Fruit fly (Drosophila melanogaster) whole organism, embryonic: ENCODE results near the gene CG15764.

Experiments
- Bgb ChIP-seq: fragments of 200-800 bp; sonication (Bioruptor generic); IDR thresholded peaks from 2 replicates; pipeline ENCODE4 v1.3.6; 2022; ENCODE audit warnings: missing biosample characterization, missing genetic modification characterization; ENCODE audit not compliant: partially characterized antibody
- BtbVII ChIP-seq: fragments of 200-800 bp; sonication (Bioruptor generic); optimal IDR thresholded peaks from 3 replicates; lab custom pipeline; 2017; ENCODE audit warnings: missing biosample characterization, mild to moderate bottlenecking, missing genetic modification characterization
- CG12236 ChIP-seq: fragments of 200-800 bp; sonication (Bioruptor generic); optimal IDR thresholded peaks from 2 replicates; lab custom pipeline; 2016; ENCODE audit warnings: missing biosample characterization, missing genetic modification characterization
- CG13775 ChIP-seq: fragments of 200-800 bp; sonication (Bioruptor generic); optimal IDR thresholded peaks from 3 replicates; lab custom pipeline; 2017; ENCODE audit warnings: missing biosample characterization, mild to moderate bottlenecking, missing genetic modification characterization
- CG14014 ChIP-seq: fragments of 200-800 bp; sonication (Bioruptor generic); IDR thresholded peaks from 2 replicates; pipeline ENCODE4 v1.3.6; 2022; ENCODE audit warnings: missing biosample characterization, missing genetic modification characterization
- CG15696 ChIP-seq: fragments of 200-800 bp; sonication (Bioruptor generic); optimal IDR thresholded peaks from 2 replicates; lab custom pipeline; 2019; ENCODE audit warnings: missing biosample characterization, mild to moderate bottlenecking, missing genetic modification characterization, moderate library complexity
- CG16815 ChIP-seq: fragments of 200-800 bp; sonication (Bioruptor generic); optimal IDR thresholded peaks from 3 replicates; lab custom pipeline; 2017; ENCODE audit warnings: missing biosample characterization, mild to moderate bottlenecking, missing genetic modification characterization
- CG18011 ChIP-seq: fragments of 200-800 bp; sonication (Bioruptor generic); optimal IDR thresholded peaks from 2 replicates; lab custom pipeline; 2017; ENCODE audit warnings: missing biosample characterization, missing genetic modification characterization, mild to moderate bottlenecking, moderate library complexity, missing genotype
- CG18476 ChIP-seq: fragments of 200-800 bp; sonication (Bioruptor generic); optimal IDR thresholded peaks from 2 replicates; lab custom pipeline; 2016; ENCODE audit warnings: missing biosample characterization, mild to moderate bottlenecking, missing genetic modification characterization
- CG2199 ChIP-seq: fragments of 200-800 bp; sonication (Bioruptor generic); IDR thresholded peaks from 3 replicates; pipeline ENCODE4 v1.3.6; 2022; ENCODE audit warnings: missing biosample characterization, missing genetic modification characterization
- CG2712 ChIP-seq: fragments of 200-800 bp; optimal IDR thresholded peaks from 3 replicates; lab custom pipeline; 2019; ENCODE audit warnings: missing biosample characterization, mild to moderate bottlenecking, missing genetic modification characterization, moderate library complexity
- CG31365 ChIP-seq: fragments of 200-800 bp; sonication (Bioruptor generic); optimal IDR thresholded peaks from 2 replicates; lab custom pipeline; 2018; ENCODE audit warnings: missing biosample characterization, mild to moderate bottlenecking, missing genetic modification characterization
- CG4360 ChIP-seq: fragments of 200-800 bp; sonication (Bioruptor generic); IDR thresholded peaks from 2 replicates; pipeline ENCODE4 v1.3.6; 2022; ENCODE audit warnings: missing biosample characterization, missing genetic modification characterization
- CG6175 ChIP-seq: fragments of 200-800 bp; sonication (Bioruptor generic); IDR thresholded peaks from 3 replicates; pipeline ENCODE4 v1.3.6; 2022; ENCODE audit warnings: missing biosample characterization, missing genetic modification characterization
- CG6272 ChIP-seq: fragments of 200-800 bp; sonication (Bioruptor generic); IDR thresholded peaks from 2 replicates; pipeline ENCODE4 v1.3.6; 2022; ENCODE audit warnings: missing biosample characterization, missing genetic modification characterization
- CG6689 ChIP-seq: fragments of 200-800 bp; sonication (Bioruptor generic); IDR thresholded peaks from 2 replicates; pipeline ENCODE4 v1.3.6; 2022; ENCODE audit warnings: missing biosample characterization, missing genetic modification characterization
- CG7271 ChIP-seq: fragments of 200-800 bp; sonication (Bioruptor generic); optimal IDR thresholded peaks from 2 replicates; lab custom pipeline; 2018; ENCODE audit warnings: missing biosample characterization, mild to moderate bottlenecking, missing genetic modification characterization, moderate library complexity
- CG7987 ChIP-seq: fragments of 200-800 bp; sonication (Bioruptor generic); optimal IDR thresholded peaks from 2 replicates; lab custom pipeline; 2018; ENCODE audit warnings: missing biosample characterization, mild to moderate bottlenecking, missing genetic modification characterization, moderate library complexity
- CG8388 ChIP-seq: fragments of 200-800 bp; sonication (Bioruptor generic); optimal IDR thresholded peaks from 2 replicates; lab custom pipeline; 2019; ENCODE audit warnings: missing biosample characterization, mild to moderate bottlenecking, missing genetic modification characterization, moderate library complexity
- CG9932 ChIP-seq: fragments of 200-800 bp; sonication (Bioruptor generic); IDR thresholded peaks from 2 replicates; pipeline ENCODE4 v1.3.6; 2022; ENCODE audit warnings: missing biosample characterization, missing genetic modification characterization
- Doc2 ChIP-seq: fragments of 200-800 bp; sonication (Bioruptor generic); IDR thresholded peaks from 2 replicates; pipeline ENCODE4 v1.3.6; 2022; ENCODE audit warnings: missing biosample characterization, missing genetic modification characterization
- Dref ChIP-seq: fragments of 200-800 bp; sonication (Bioruptor generic); IDR thresholded peaks from 2 replicates; pipeline ENCODE4 v1.3.6; 2022; ENCODE audit warnings: missing biosample characterization, missing genetic modification characterization
- Elba2 ChIP-seq: fragments of 200-800 bp; sonication (Bioruptor generic); optimal IDR thresholded peaks from 3 replicates; lab custom pipeline; 2016; ENCODE audit warnings: missing biosample characterization, missing genetic modification characterization
- Ets97D ChIP-seq: fragments of 200-800 bp; sonication (Bioruptor generic); optimal IDR thresholded peaks from 3 replicates; lab custom pipeline; 2016; ENCODE audit warnings: missing biosample characterization, missing genetic modification characterization
- Gsc ChIP-seq: fragments of 200-800 bp; sonication (Bioruptor generic); IDR thresholded peaks from 2 replicates; pipeline ENCODE4 v1.3.6; 2022; ENCODE audit warnings: missing biosample characterization, missing genetic modification characterization
- Hmx ChIP-seq: fragments of 200-800 bp; sonication (Bioruptor generic); optimal IDR thresholded peaks from 2 replicates; lab custom pipeline; 2016; ENCODE audit warnings: missing biosample characterization, missing genetic modification characterization
- Hsf ChIP-seq: fragments of 200-800 bp; sonication (Bioruptor generic); optimal IDR thresholded peaks from 3 replicates; lab custom pipeline; 2016; ENCODE audit warnings: missing biosample characterization, missing genetic modification characterization
- Lim3 ChIP-seq: fragments of 200-800 bp; sonication (Bioruptor generic); IDR thresholded peaks from 2 replicates; pipeline ENCODE4 v1.3.6; 2022; ENCODE audit warnings: missing biosample characterization, missing genetic modification characterization
- Max ChIP-seq: fragments of 200-800 bp; sonication (Bioruptor generic); optimal IDR thresholded peaks from 2 replicates; lab custom pipeline; 2016; ENCODE audit warnings: missing biosample characterization, mild to moderate bottlenecking, missing genetic modification characterization
- Meics ChIP-seq: fragments of 200-800 bp; sonication (Bioruptor generic); optimal IDR thresholded peaks from 2 replicates; lab custom pipeline; 2017; ENCODE audit warnings: missing biosample characterization, mild to moderate bottlenecking, missing genetic modification characterization
- NK7.1 ChIP-seq: fragments of 200-800 bp; sonication (Bioruptor generic); optimal IDR thresholded peaks from 3 replicates; lab custom pipeline; 2016; ENCODE audit warnings: missing biosample characterization, missing genetic modification characterization
- Oaz ChIP-seq: fragments of 200-800 bp; sonication (Bioruptor generic); IDR thresholded peaks from 2 replicates; pipeline ENCODE4 v1.3.6; 2022; ENCODE audit warnings: missing biosample characterization, missing genetic modification characterization
- TFAM ChIP-seq: fragments of 200-800 bp; sonication (Bioruptor generic); optimal IDR thresholded peaks from 2 replicates; lab custom pipeline; 2017; ENCODE audit warnings: missing biosample characterization, missing genetic modification characterization, inconsistent platforms
- Xrp1 ChIP-seq: fragments of 200-800 bp; sonication (Bioruptor generic); IDR thresholded peaks from 2 replicates; pipeline ENCODE4 v1.3.6; 2022; ENCODE audit warnings: missing biosample characterization, missing genetic modification characterization
- aop ChIP-seq: fragments of 200-800 bp; sonication (Bioruptor generic); IDR thresholded peaks from 2 replicates; pipeline ENCODE4 v1.3.6; 2022; ENCODE audit warnings: missing biosample characterization, missing genetic modification characterization
- bcd ChIP-seq: fragments of 200-800 bp; sonication (Bioruptor generic); optimal IDR thresholded peaks from 2 replicates; lab custom pipeline; 2017; ENCODE audit warnings: missing biosample characterization, mild to moderate bottlenecking, missing genetic modification characterization
- cad ChIP-seq: fragments of >200 bp; optimal IDR thresholded peaks from 2 replicates; lab custom pipeline; 2017; ENCODE audit warnings: missing biosample characterization, missing genetic modification characterization
- cg ChIP-seq: fragments of 200-800 bp; sonication (Bioruptor generic); optimal IDR thresholded peaks from 3 replicates; lab custom pipeline; 2019; ENCODE audit warnings: missing biosample characterization, mild to moderate bottlenecking, missing genetic modification characterization, moderate library complexity
- disco-r ChIP-seq: fragments of 200-800 bp; sonication (Bioruptor generic); optimal IDR thresholded peaks from 2 replicates; lab custom pipeline; 2016; ENCODE audit warnings: missing biosample characterization, missing genetic modification characterization
- dm ChIP-seq: fragments of 200-800 bp; sonication (Bioruptor generic); optimal IDR thresholded peaks from 3 replicates; lab custom pipeline; 2016; ENCODE audit warnings: missing biosample characterization, missing genetic modification characterization
- gcm ChIP-seq: fragments of 200-800 bp; sonication (Bioruptor generic); optimal IDR thresholded peaks from 2 replicates; lab custom pipeline; 2019; ENCODE audit warnings: missing biosample characterization, mild to moderate bottlenecking, missing genetic modification characterization, moderate library complexity
- grau ChIP-seq: fragments of 200-800 bp; optimal IDR thresholded peaks from 3 replicates; lab custom pipeline; 2019; ENCODE audit warnings: missing biosample characterization, mild to moderate bottlenecking, missing genetic modification characterization, moderate library complexity
- grn ChIP-seq: fragments of 200-800 bp; sonication (Bioruptor generic); optimal IDR thresholded peaks from 3 replicates; lab custom pipeline; 2017; ENCODE audit warnings: missing biosample characterization, missing genetic modification characterization
- hth ChIP-seq: fragments of >200 bp; optimal IDR thresholded peaks from 2 replicates; lab custom pipeline; 2017; ENCODE audit warnings: inconsistent platforms
- lab ChIP-seq: fragments of 200-800 bp; sonication (Bioruptor generic); optimal IDR thresholded peaks from 3 replicates; lab custom pipeline; 2017; ENCODE audit warnings: missing biosample characterization, missing genetic modification characterization, mild to moderate bottlenecking, moderate library complexity, missing genetic modification reagents
- lilli ChIP-seq: fragments of 200-800 bp; sonication (Bioruptor generic); optimal IDR thresholded peaks from 3 replicates; lab custom pipeline; 2016; ENCODE audit warnings: missing biosample characterization, missing genetic modification characterization
- pros ChIP-seq: fragments of 200-800 bp; sonication (Bioruptor generic); optimal IDR thresholded peaks from 3 replicates; lab custom pipeline; 2019; ENCODE audit warnings: missing biosample characterization, mild to moderate bottlenecking, missing genetic modification characterization, moderate library complexity
- psq ChIP-seq: fragments of 200-800 bp; sonication (Bioruptor generic); optimal IDR thresholded peaks from 2 replicates; lab custom pipeline; 2017; ENCODE audit warnings: missing biosample characterization, missing genetic modification characterization
- scrt ChIP-seq: fragments of 200-800 bp; sonication (Bioruptor generic); optimal IDR thresholded peaks from 2 replicates; lab custom pipeline; 2018; ENCODE audit warnings: missing biosample characterization, mild to moderate bottlenecking, missing genetic modification characterization, moderate library complexity
- sug ChIP-seq: fragments of 200-800 bp; optimal IDR thresholded peaks from 2 replicates; lab custom pipeline; 2019; ENCODE audit warnings: missing biosample characterization, mild to moderate bottlenecking, missing genetic modification characterization, moderate library complexity
- unc-4 ChIP-seq: fragments of 200-800 bp; sonication (Bioruptor generic); IDR thresholded peaks from 2 replicates; pipeline ENCODE4 v1.3.6; 2022; ENCODE audit warnings: missing biosample characterization, missing genetic modification characterization; ENCODE audit not compliant: partially characterized antibody
- yki ChIP-seq: fragments of >200 bp; optimal IDR thresholded peaks from 3 replicates; lab custom pipeline; 2018
- zen2 ChIP-seq: fragments of 200-800 bp; sonication (Bioruptor generic); IDR thresholded peaks from 3 replicates; pipeline ENCODE4 v1.3.6; 2022; ENCODE audit warnings: missing biosample characterization, missing genetic modification characterization; ENCODE audit not compliant: partially characterized antibody

Gene CG15764

dm6 chrX:5883394-5883793 lies 14.5 kb downstream of the CG15764 start (continued):
- TF ChIP-seq CG18476 (GFP tag; lab: Kevin White, UChicago) (no peak), disco-r (no peak), cg (GFP tag; lab: Kevin White, UChicago) (no peak), CG6689 (GFP tag; lab: Robert Waterston, UW) (no peak), CG7987 (GFP tag; lab: Kevin White, UChicago) (no peak), Ets97D (GFP tag; lab: Kevin White, UChicago) (peak; percentile 62), BtbVII (GFP tag; lab: Kevin White, UChicago) (no peak), CG2712 (tag; lab: Kevin White, UChicago) (peak; percentile 46), CG8388 (no peak), CG7271 (tag; lab: Kevin White, UChicago) (no peak), Hsf (peak; percentile 51), grau (peak; percentile 58), CG6175 (GFP tag; lab: Robert Waterston, UW) (no peak), psq (GFP tag; lab: Kevin White, UChicago) (no peak), aop (GFP tag; lab: Robert Waterston, UW) (no peak), dm (no peak), Max (no peak), NK7.1 (GFP tag; lab: Kevin White, UChicago) (no peak), Dref (peak; percentile 39; the same call in 1 of the 2 replicates), Doc2 (GFP tag; lab: Robert Waterston, UW) (no peak), sug (tag; lab: Kevin White, UChicago) (peak; percentile 52), pros (GFP tag; lab: Kevin White, UChicago) (no peak), Xrp1 (no peak), Oaz (no peak), TFAM (no peak), scrt (GFP tag; lab: Kevin White, UChicago) (peak; percentile 1), Hmx (GFP tag; lab: Kevin White, UChicago) (no peak), bcd (GFP tag; lab: Kevin White, UChicago) (peak; percentile 7), cad (GFP tag; lab: Kevin White, UChicago) (no peak), Elba2 (GFP tag; lab: Kevin White, UChicago) (no peak), CG18011 (GFP tag; lab: Kevin White, UChicago) (no peak), yki (lab: Kevin White, UChicago) (no peak), hth (lab: Kevin White, UChicago) (no peak), lilli (GFP tag; lab: Kevin White, UChicago) (peak; percentile 40), CG15696 (peak; percentile 42), Lim3 (no peak), grn (GFP tag; lab: Kevin White, UChicago) (peak; percentile 36), CG13775 (GFP tag; lab: Kevin White, UChicago) (no peak), Bgb (peak; percentile 45; the same call in 1 of the 2 replicates), CG9932 (GFP tag; lab: Robert Waterston, UW) (peak; percentile 58; the same call in 1 of the 2 replicates), unc-4 (GFP tag; lab: Robert Waterston, UW) (no peak), lab (GFP tag; lab: Kevin White, UChicago) (peak; percentile 34), Meics (GFP tag; lab: Kevin White, UChicago) (peak; percentile 46), CG16815 (GFP tag; lab: Kevin White, UChicago) (no peak), zen2 (GFP tag; lab: Robert Waterston, UW) (no peak), CG31365 (tag; lab: Kevin White, UChicago) (no peak), CG12236 (no peak), CG4360 (GFP tag; lab: Robert Waterston, UW) (no peak), CG2199 (GFP tag; lab: Robert Waterston, UW) (peak; percentile 78), gcm (GFP tag; lab: Kevin White, UChicago) (no peak), CG14014 (peak; percentile 21; the same call in 1 of the 2 replicates), CG6272 (GFP tag; lab: Robert Waterston, UW) (no peak), Gsc (GFP tag; lab: Robert Waterston, UW) (no peak)
